Worm (Caenorhabditis elegans) whole organism, L4 larva: ENCODE results near the gene F26F2.1.

Experiments used
- F26F4.8 ChIP-seq: fragments of 200-800 bp; sonication (Bioruptor generic); conservative IDR thresholded peaks from 2 replicates; pipeline ENCODE4 v1.3.6; 2022; ENCODE audit warnings: missing genetic modification characterization, missing compliant biosample characterization
- ceh-82 ChIP-seq: sonication (generic microtip); optimal IDR thresholded peaks from 2 replicates; lab custom pipeline; 2017; ENCODE audit warnings: missing biosample characterization, missing genetic modification characterization
- daf-16 ChIP-seq, 3 experiments: sonication (generic microtip); optimal IDR thresholded peaks; 2 replicates each; lab custom pipeline; 2016 to 2017; ENCODE audit warnings: missing genetic modification characterization in 3 of 3, missing genetic modification reagents in 3 of 3, mild to moderate bottlenecking in 2 of 3, missing compliant biosample characterization in 2 of 3, missing biosample characterization in 1 of 3, moderate library complexity in 1 of 3
- pha-4 ChIP-seq, 2 experiments: fragments of 150-350 bp in 1 of 2; fragments of 200-800 bp in 1 of 2; sonication (Bioruptor generic) in 1 of 2; IDR thresholded peaks in 1 of 2; optimal IDR thresholded peaks in 1 of 2; 2 replicates each; pipeline versions ENCODE4 v1.3.6 to Lab custom; 2014 to 2022; ENCODE audit warnings: missing genetic modification characterization in 2 of 2, missing genetic modification reagents in 2 of 2, missing biosample characterization in 1 of 2, missing compliant biosample characterization in 1 of 2

- TF ChIP-seq daf-16 (GFP tag; optimal IDR thresholded peaks at IDR 0.05; lab: Kevin White, UChicago) (no peak), daf-16 (tag; optimal IDR thresholded peaks at IDR 0.05; lab: Kevin White, UChicago) (no peak), ceh-82 (no peak), F26F4.8 (no peak), pha-4 (GFP tag; IDR thresholded peaks at IDR 0.05; lab: Robert Waterston, UW) (no peak), pha-4 (tag; optimal IDR thresholded peaks at IDR 0.05; lab: Kevin White, UChicago) (no peak)
Measured at ce11 chrV:20547048-20547447, 14.6 kb downstream of the F26F2.1 start, which contains the start of gene Y38H6C.18.
